Worm (Caenorhabditis elegans) whole organism, L3 larva: ENCODE results near the gene vha-6.

Experiments used
- daf-12 ChIP-seq: fragments of 150-350 bp; optimal IDR thresholded peaks from 2 replicates; lab custom pipeline; 2014; ENCODE audit warnings: missing biosample characterization, missing genetic modification reagents, missing genetic modification characterization
- elt-2 ChIP-seq: sonication (generic microtip); optimal IDR thresholded peaks from 2 replicates; lab custom pipeline; 2016; ENCODE audit warnings: missing genetic modification reagents, mild to moderate bottlenecking, missing genetic modification characterization, missing compliant biosample characterization
- elt-3 ChIP-seq, 3 experiments: fragments of 150-350 bp in 1 of 3; sonication (generic microtip) in 2 of 3; optimal IDR thresholded peaks; 2 replicates in 2 of 3; 4 replicates in 1 of 3; lab custom pipeline; 2014 to 2017; ENCODE audit warnings: missing biosample characterization in 3 of 3, missing genetic modification characterization in 3 of 3
- jun-1 ChIP-seq: fragments of 150-350 bp; optimal IDR thresholded peaks from 2 replicates; lab custom pipeline; 2014; ENCODE audit warnings: missing biosample characterization, missing genetic modification reagents, missing genetic modification characterization
- nhr-12 ChIP-seq: fragments of 150-350 bp; optimal IDR thresholded peaks from 2 replicates; lab custom pipeline; 2014; ENCODE audit warnings: missing biosample characterization, missing genetic modification characterization
- tbx-2 ChIP-seq: sonication (generic microtip); optimal IDR thresholded peaks from 2 replicates; lab custom pipeline; 2016; ENCODE audit warnings: mild to moderate bottlenecking, missing genetic modification characterization, missing compliant biosample characterization
- ztf-11 ChIP-seq: fragments of 150-350 bp; optimal IDR thresholded peaks from 2 replicates; lab custom pipeline; 2014; ENCODE audit warnings: missing biosample characterization, missing genetic modification characterization
- ztf-4 ChIP-seq: fragments of 150-350 bp; optimal IDR thresholded peaks from 2 replicates; lab custom pipeline; 2014; ENCODE audit warnings: missing biosample characterization, missing genetic modification characterization

DNA sequence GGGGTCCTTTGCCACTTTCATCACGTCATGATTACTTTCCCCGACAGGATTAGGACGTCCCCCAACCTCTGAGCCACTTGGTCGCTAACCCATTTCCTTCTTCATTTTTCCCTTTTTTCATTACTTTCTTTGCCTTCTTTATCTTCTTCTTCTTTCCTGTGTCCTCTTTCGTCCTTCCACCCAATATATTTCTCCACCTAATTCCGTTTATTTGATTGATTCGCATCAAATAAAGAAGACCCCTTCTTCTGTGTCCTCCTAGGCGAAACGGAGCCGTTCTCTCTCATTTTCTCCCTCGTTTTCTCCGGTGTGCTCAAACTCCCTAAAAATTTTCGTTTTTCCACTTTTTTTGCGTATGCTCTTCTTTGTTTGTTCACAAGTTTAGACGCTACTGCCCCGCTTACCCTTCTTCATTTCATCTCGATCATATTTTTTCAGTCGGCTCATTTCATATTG lies 28.5 kb downstream of the vha-6 start, which contains the start of gene C05D12.7:
- TF ChIP-seq nhr-12 (tag; lab: Kevin White, UChicago) (no peak), elt-3 (tag; optimal IDR thresholded peaks at IDR 0.05; lab: Kevin White, UChicago) (no peak), elt-2 (tag; lab: Kevin White, UChicago) (no peak), ztf-4 (tag; lab: Kevin White, UChicago) (no peak), jun-1 (tag; lab: Kevin White, UChicago) (no peak), daf-12 (tag; lab: Kevin White, UChicago) (no peak), ztf-11 (tag; lab: Kevin White, UChicago) (no peak), tbx-2 (no peak)
